Worm (Caenorhabditis elegans) whole organism, young adult: ENCODE measurements around the gene Y54G2A.76.
A peak's percentile ranks its signal among the peaks of the same experiment; 100 is the strongest.

Experiments used
- cebp-1 ChIP-seq, 2 experiments: fragments of 200-800 bp in 1 of 2; sonication (Bioruptor generic) in 1 of 2; sonication (generic microtip) in 1 of 2; IDR thresholded peaks in 1 of 2; optimal IDR thresholded peaks in 1 of 2; 2 replicates each; pipeline versions ENCODE4 v1.3.6 to Lab custom; 2017 to 2022; ENCODE audit warnings: missing compliant biosample characterization in 2 of 2, missing genetic modification characterization in 2 of 2, mild to moderate bottlenecking in 1 of 2, missing genetic modification reagents in 1 of 2, moderate library complexity in 1 of 2
- nhr-120 ChIP-seq: fragments of 200-800 bp; sonication (Bioruptor generic); IDR thresholded peaks from 2 replicates; pipeline ENCODE4 v1.3.6; 2022; ENCODE audit warnings: missing genetic modification characterization, missing compliant biosample characterization
- nhr-90 ChIP-seq: sonication (generic microtip); optimal IDR thresholded peaks from 2 replicates; lab custom pipeline; 2016; ENCODE audit warnings: missing genotype, mild to moderate bottlenecking, missing genetic modification characterization, missing compliant biosample characterization
- tlf-1 ChIP-seq: fragments of 200-800 bp; sonication (Bioruptor generic); optimal IDR thresholded peaks from 2 replicates; lab custom pipeline; 2018; ENCODE audit warnings: mild to moderate bottlenecking, missing genetic modification characterization, missing compliant biosample characterization
- unc-62 ChIP-seq: fragments of 150-350 bp; optimal IDR thresholded peaks from 2 replicates; lab custom pipeline; 2014; ENCODE audit warnings: missing biosample characterization, missing genetic modification reagents, missing genetic modification characterization

DNA sequence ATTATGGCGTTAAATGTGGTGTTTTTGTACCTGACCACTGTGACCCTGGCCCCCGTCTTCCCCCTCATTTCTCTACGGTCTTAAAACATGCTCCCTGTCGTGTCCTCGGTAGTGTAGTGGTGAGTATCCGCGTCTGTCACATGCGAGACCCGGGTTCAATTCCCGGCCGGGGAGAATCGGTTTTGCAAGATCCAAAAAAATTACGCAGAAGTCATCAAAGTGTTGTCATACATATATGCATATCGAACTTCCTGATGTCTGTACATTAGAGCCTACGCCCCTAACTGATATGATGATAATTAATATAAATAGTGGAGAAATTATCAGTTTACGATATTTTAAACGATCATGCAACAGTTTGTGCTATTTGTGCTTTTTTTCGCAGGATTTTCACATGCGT is 3.7 kb upstream of the Y54G2A.76 start, which contains the start of gene Y54G2A.45:
- TF ChIP-seq tlf-1 (GFP tag; lab: Kevin White, UChicago) (peak; percentile 52), unc-62 (GFP tag; lab: Kevin White, UChicago) (no peak), nhr-120 (GFP tag; lab: Robert Waterston, UW) (no peak), cebp-1 (GFP tag; IDR thresholded peaks at IDR 0.05; lab: Robert Waterston, UW) (no peak), cebp-1 (tag; optimal IDR thresholded peaks at IDR 0.05; lab: Kevin White, UChicago) (peak; percentile 74), nhr-90 (peak; percentile 94)
